Worm (Caenorhabditis elegans): ENCODE data around the gene fbxa-6.

The fbxa-6 gene

DNA sequence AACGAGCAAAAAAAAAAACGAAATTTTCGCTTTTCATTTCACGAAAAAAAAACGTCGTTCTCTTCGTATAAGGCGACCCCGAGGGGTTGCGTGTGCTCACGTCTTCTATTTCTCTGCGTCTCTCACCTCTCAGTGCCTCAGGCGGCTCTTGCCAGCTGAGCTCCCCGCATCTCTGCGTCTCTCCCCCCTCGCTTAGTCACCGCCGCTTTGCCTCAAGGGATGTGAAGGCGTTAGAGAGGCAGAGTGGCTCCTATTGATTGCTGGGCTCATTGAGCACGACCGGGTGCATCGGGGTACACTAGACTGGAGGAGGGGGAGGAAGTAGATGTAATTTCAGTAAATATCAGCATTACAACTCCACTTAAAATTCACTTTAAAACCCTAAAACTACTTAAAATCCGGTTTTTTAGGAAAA lies 22.7 kb upstream of the fbxa-6 start (continued):
- TF ChIP-seq set-16 (GFP tag; IDR thresholded peaks at IDR 0.05) (peak; percentile 97), aly-2 (tag; optimal IDR thresholded peaks at IDR 0.05) (no peak), zag-1 (tag; optimal IDR thresholded peaks at IDR 0.05) (peak; percentile 32), F26F4.8 (GFP tag; conservative IDR thresholded peaks at IDR 0.05) (no peak), ctbp-1 (GFP tag; IDR thresholded peaks at IDR 0.05) (peak; percentile 83), nhr-41 (GFP tag; IDR thresholded peaks at IDR 0.05) (no peak), daf-12 (tag; optimal IDR thresholded peaks at IDR 0.05) (no peak), mdl-1 (tag; optimal IDR thresholded peaks at IDR 0.05) (peak; percentile 69 to 72), ceh-82 (tag; optimal IDR thresholded peaks at IDR 0.05) (no peak), nhr-11 (tag; optimal IDR thresholded peaks at IDR 0.05) (no peak), mep-1 (tag; optimal IDR thresholded peaks at IDR 0.05) (peak; percentile 46), snpc-4 (tag; optimal IDR thresholded peaks at IDR 0.05) (no peak), zip-11 (GFP tag; IDR thresholded peaks at IDR 0.05) (no peak), fos-1 (tag; optimal IDR thresholded peaks at IDR 0.05) (no peak), nhr-42 (GFP tag; IDR thresholded peaks at IDR 0.05) (no peak), T26A8.4 (GFP tag; IDR thresholded peaks at IDR 0.05) (peak; percentile 37; the same call in 1 of the 2 replicates), daf-8 (GFP tag; IDR thresholded peaks at IDR 0.05) (no peak), gei-8 (GFP tag; optimal IDR thresholded peaks at IDR 0.05) (no peak), zip-2 (tag; optimal IDR thresholded peaks at IDR 0.05) (no peak), tag-97 (GFP tag; IDR thresholded peaks at IDR 0.05) (0 out of 2 replicates have a peak, but pooled peaks have one; percentile 12), madf-9 (GFP tag; conservative IDR thresholded peaks at IDR 0.05) (no peak), ceh-32 (tag; optimal IDR thresholded peaks at IDR 0.05; ENCODE audit: poor library complexity) (no peak), ama-1 (optimal IDR thresholded peaks at IDR 0.05) (no peak), lin-38 (GFP tag; IDR thresholded peaks at IDR 0.05) (0 out of 2 replicates have a peak, but pooled peaks have one; percentile 11), nhr-48 (tag; optimal IDR thresholded peaks at IDR 0.05) (peak; percentile 76), lsy-2 (tag; optimal IDR thresholded peaks at IDR 0.05) (peak; percentile 61 to 68), rbr-2 (tag; optimal IDR thresholded peaks at IDR 0.05) (peak; percentile 85), lin-15B (tag; optimal IDR thresholded peaks at IDR 0.05) (no peak), lim-7 (GFP tag; IDR thresholded peaks at IDR 0.05) (no peak), nhr-6 (tag; optimal IDR thresholded peaks at IDR 0.05) (no peak), snpc-1.2 (GFP tag; IDR thresholded peaks at IDR 0.05) (no peak), zfp-3 (GFP tag; conservative IDR thresholded peaks at IDR 0.05) (no peak), pqm-1 (tag; optimal IDR thresholded peaks at IDR 0.05) (no peak), ces-1 (GFP tag; optimal IDR thresholded peaks at IDR 0.05) (no peak), cey-2 (tag; optimal IDR thresholded peaks at IDR 0.05; ENCODE audit: borderline replicate concordance, insufficient read depth) (no peak), lin-13 (GFP tag; optimal IDR thresholded peaks at IDR 0.05) (no peak), spr-1 (tag; optimal IDR thresholded peaks at IDR 0.05) (no peak), ceh-44 (GFP tag; IDR thresholded peaks at IDR 0.05) (no peak), ceh-62 (tag; optimal IDR thresholded peaks at IDR 0.05) (no peak), Y5F2A.4 (GFP tag; optimal IDR thresholded peaks at IDR 0.05) (no peak), nhr-111 (GFP tag; optimal IDR thresholded peaks at IDR 0.05) (no peak), Y105C5A.15 (GFP tag; IDR thresholded peaks at IDR 0.05) (no peak), lin-39 (tag; optimal IDR thresholded peaks at IDR 0.05) (no peak), mxl-3 (GFP tag; optimal IDR thresholded peaks at IDR 0.05) (no peak), egl-27 (tag; optimal IDR thresholded peaks at IDR 0.05) (no peak), vab-7 (GFP tag; IDR thresholded peaks at IDR 0.05) (0 out of 2 replicates have a peak, but pooled peaks have one; percentile 42), ceh-28 (tag; optimal IDR thresholded peaks at IDR 0.05) (no peak), F49E8.2 (tag; optimal IDR thresholded peaks at IDR 0.05; ENCODE audit: borderline replicate concordance) (no peak), dmd-9 (GFP tag; IDR thresholded peaks at IDR 0.05) (no peak), zfp-2 (tag; optimal IDR thresholded peaks at IDR 0.05) (no peak), dmd-8 (GFP tag; IDR thresholded peaks at IDR 0.05) (peak; percentile 51; the same call in 1 of the 2 replicates), attf-4 (tag; optimal IDR thresholded peaks at IDR 0.05) (no peak), F10B5.3 (tag; optimal IDR thresholded peaks at IDR 0.05) (no peak)
